Worm (Caenorhabditis elegans) whole organism, mixed stage, embryonic: ENCODE results near the gene ger-1.

Source experiments
- bed-3 ChIP-seq: fragments of 200-800 bp; sonication (Bioruptor generic); optimal IDR thresholded peaks from 3 replicates; lab custom pipeline; 2018; ENCODE audit warnings: mild to moderate bottlenecking, missing genetic modification characterization, moderate library complexity, missing compliant biosample characterization
- blmp-1 ChIP-seq: fragments of 150-350 bp; optimal IDR thresholded peaks from 2 replicates; lab custom pipeline; 2014; ENCODE audit warnings: missing biosample characterization, missing genetic modification characterization
- ceh-83 ChIP-seq: fragments of 200-800 bp; sonication (Bioruptor generic); optimal IDR thresholded peaks from 2 replicates; lab custom pipeline; 2018; ENCODE audit warnings: mild to moderate bottlenecking, missing genetic modification characterization, missing compliant biosample characterization
- elt-3 ChIP-seq: fragments of 150-350 bp; optimal IDR thresholded peaks from 2 replicates; lab custom pipeline; 2014; ENCODE audit warnings: missing biosample characterization, missing genetic modification characterization
- lin-32 ChIP-seq: fragments of 200-800 bp; sonication (Bioruptor generic); optimal IDR thresholded peaks from 2 replicates; lab custom pipeline; 2018; ENCODE audit warnings: mild to moderate bottlenecking, missing genetic modification characterization, missing compliant biosample characterization
- nhr-237 ChIP-seq: fragments of 150-350 bp; optimal IDR thresholded peaks from 2 replicates; lab custom pipeline; 2014; ENCODE audit warnings: missing biosample characterization, missing genetic modification characterization
- nhr-28 ChIP-seq: fragments of 150-350 bp; optimal IDR thresholded peaks from 2 replicates; lab custom pipeline; 2014; ENCODE audit warnings: missing biosample characterization, missing genetic modification characterization
- pha-4 ChIP-seq: fragments of 150-350 bp; optimal IDR thresholded peaks from 2 replicates; lab custom pipeline; 2018; ENCODE audit warnings: missing biosample characterization, missing genetic modification reagents, missing genetic modification characterization
- snpc-4 ChIP-seq: fragments of 150-350 bp; optimal IDR thresholded peaks from 2 replicates; lab custom pipeline; 2014; ENCODE audit warnings: missing biosample characterization, missing genetic modification characterization
- tbx-8 ChIP-seq: fragments of 200-800 bp; sonication (Bioruptor generic); optimal IDR thresholded peaks from 2 replicates; lab custom pipeline; 2018; ENCODE audit warnings: mild to moderate bottlenecking, missing genetic modification characterization, moderate library complexity, missing compliant biosample characterization
- unc-39 ChIP-seq: fragments of 150-350 bp; optimal IDR thresholded peaks from 2 replicates; lab custom pipeline; 2014; ENCODE audit warnings: missing biosample characterization, missing genetic modification characterization
- unc-62 ChIP-seq: fragments of 150-350 bp; optimal IDR thresholded peaks from 2 replicates; lab custom pipeline; 2014; ENCODE audit warnings: missing biosample characterization, missing genetic modification reagents, missing genetic modification characterization

DNA sequence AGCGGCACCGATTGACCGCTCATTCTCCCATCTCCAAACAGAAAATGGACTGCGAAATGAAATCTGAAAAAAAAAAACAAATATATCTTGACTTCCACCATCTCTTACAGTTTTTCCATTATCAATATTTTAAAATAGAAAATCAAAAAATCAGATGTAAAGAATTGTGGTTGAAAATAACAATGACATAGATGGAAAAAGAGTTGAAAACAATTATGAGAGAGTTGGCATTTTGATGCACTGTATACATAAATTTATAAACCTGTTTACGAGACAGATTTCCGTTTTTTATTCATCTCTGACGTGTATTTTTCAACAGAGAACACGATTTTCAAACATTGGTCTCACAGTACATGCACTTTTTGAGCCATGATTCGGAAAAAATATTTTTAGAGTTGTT is 13.4 kb upstream of the ger-1 start, which contains the start of gene ZK418.7:
- TF ChIP-seq unc-39 (tag; lab: Kevin White, UChicago) (no peak), lin-32 (GFP tag; lab: Kevin White, UChicago) (no peak), snpc-4 (tag; lab: Kevin White, UChicago) (no peak), nhr-28 (no peak), tbx-8 (GFP tag; lab: Kevin White, UChicago) (no peak), elt-3 (no peak), blmp-1 (tag; lab: Kevin White, UChicago) (no peak), unc-62 (GFP tag; lab: Kevin White, UChicago) (no peak), pha-4 (tag; lab: Kevin White, UChicago) (no peak), ceh-83 (GFP tag; lab: Kevin White, UChicago) (no peak), nhr-237 (tag; lab: Kevin White, UChicago) (no peak), bed-3 (GFP tag; lab: Kevin White, UChicago) (no peak)
